Worm (Caenorhabditis elegans) whole organism, young adult: Measurements from ENCODE around the gene ZK1290.13.
A peak's percentile ranks its signal among the peaks of the same experiment; 100 is the strongest.

Experiments
- B0336.3 ChIP-seq: fragments of 200-800 bp; sonication (Bioruptor generic); IDR thresholded peaks from 2 replicates; pipeline ENCODE4 v1.3.6; 2022; ENCODE audit warnings: missing genetic modification characterization, missing compliant biosample characterization
- C17E4.6 ChIP-seq: fragments of 200-800 bp; sonication (Bioruptor generic); IDR thresholded peaks from 2 replicates; pipeline ENCODE4 v1.3.6; 2022; ENCODE audit warnings: missing genetic modification reagents, missing genetic modification characterization, missing compliant biosample characterization
- F33H1.4 ChIP-seq: fragments of 200-800 bp; sonication (Bioruptor generic); IDR thresholded peaks from 2 replicates; pipeline ENCODE4 v1.3.6; 2022; ENCODE audit warnings: missing genetic modification reagents, missing genetic modification characterization, missing compliant biosample characterization
- F57A8.1 ChIP-seq: fragments of 200-800 bp; sonication (Bioruptor generic); optimal IDR thresholded peaks from 2 replicates; lab custom pipeline; 2018; ENCODE audit warnings: mild to moderate bottlenecking, missing genetic modification characterization, moderate library complexity, missing compliant biosample characterization
- K12H6.12 ChIP-seq: fragments of 200-800 bp; sonication (Bioruptor generic); optimal IDR thresholded peaks from 2 replicates; lab custom pipeline; 2018; ENCODE audit warnings: mild to moderate bottlenecking, missing genetic modification characterization, missing compliant biosample characterization
- Y53G8AR.9 ChIP-seq: fragments of 200-800 bp; sonication (Bioruptor generic); conservative IDR thresholded peaks from 2 replicates; pipeline ENCODE4 v1.3.6; 2022; ENCODE audit warnings: missing genetic modification reagents, missing genetic modification characterization, missing compliant biosample characterization
- Y79H2A.3 ChIP-seq: fragments of 200-800 bp; sonication (Bioruptor generic); conservative IDR thresholded peaks from 2 replicates; pipeline ENCODE4 v1.3.6; 2022; ENCODE audit warnings: missing genetic modification reagents, missing genetic modification characterization, missing compliant biosample characterization
- aptf-3 ChIP-seq: fragments of 200-800 bp; sonication (Bioruptor generic); IDR thresholded peaks from 2 replicates; pipeline ENCODE4 v1.3.6; 2022; ENCODE audit warnings: missing genetic modification characterization, missing compliant biosample characterization
- athp-1 ChIP-seq: sonication (generic microtip); optimal IDR thresholded peaks from 2 replicates; lab custom pipeline; 2017; ENCODE audit warnings: mild to moderate bottlenecking, missing genetic modification characterization, missing compliant biosample characterization
- attf-5 ChIP-seq: fragments of 200-800 bp; sonication (Bioruptor generic); optimal IDR thresholded peaks from 2 replicates; lab custom pipeline; 2018; ENCODE audit warnings: mild to moderate bottlenecking, missing genetic modification characterization, missing compliant biosample characterization
- bed-1 ChIP-seq: fragments of 200-800 bp; sonication (Bioruptor generic); IDR thresholded peaks from 2 replicates; pipeline ENCODE4 v1.3.6; 2022; ENCODE audit warnings: missing genetic modification reagents, missing genetic modification characterization, missing compliant biosample characterization
- ccch-3 ChIP-seq: fragments of 200-800 bp; sonication (Bioruptor generic); optimal IDR thresholded peaks from 2 replicates; lab custom pipeline; 2018; ENCODE audit warnings: mild to moderate bottlenecking, missing genetic modification characterization, missing compliant biosample characterization
- ceh-100 ChIP-seq: fragments of 200-800 bp; sonication (Bioruptor generic); IDR thresholded peaks from 2 replicates; pipeline ENCODE4 v1.3.6; 2022; ENCODE audit warnings: missing genetic modification reagents, missing genetic modification characterization, missing compliant biosample characterization
- ceh-40 ChIP-seq: fragments of 200-800 bp; sonication (Bioruptor generic); IDR thresholded peaks from 2 replicates; pipeline ENCODE4 v1.3.6; 2022; ENCODE audit warnings: missing genetic modification characterization, missing compliant biosample characterization
- ceh-58 ChIP-seq: fragments of 200-800 bp; sonication (Bioruptor generic); IDR thresholded peaks from 2 replicates; pipeline ENCODE4 v1.3.6; 2022; ENCODE audit warnings: missing genetic modification characterization, missing compliant biosample characterization
- ceh-79 ChIP-seq: sonication (generic microtip); optimal IDR thresholded peaks from 2 replicates; lab custom pipeline; 2017; ENCODE audit warnings: mild to moderate bottlenecking, missing genetic modification characterization, missing compliant biosample characterization
- chd-7 ChIP-seq: sonication (generic microtip); optimal IDR thresholded peaks from 2 replicates; lab custom pipeline; 2016; ENCODE audit warnings: mild to moderate bottlenecking, missing genetic modification characterization, moderate library complexity, missing compliant biosample characterization
- die-1 ChIP-seq: sonication (generic microtip); optimal IDR thresholded peaks from 2 replicates; lab custom pipeline; 2016; ENCODE audit warnings: missing genotype, mild to moderate bottlenecking, missing genetic modification characterization, missing compliant biosample characterization
- dox-1 ChIP-seq: fragments of 200-800 bp; sonication (Bioruptor generic); IDR thresholded peaks from 2 replicates; pipeline ENCODE4 v1.3.6; 2022; ENCODE audit warnings: missing genetic modification reagents, missing genetic modification characterization, missing compliant biosample characterization
- dpl-1 ChIP-seq: fragments of 150-350 bp; optimal IDR thresholded peaks from 2 replicates; lab custom pipeline; 2014; ENCODE audit warnings: missing biosample characterization, missing genetic modification reagents, missing genetic modification characterization
- hmg-1.2 ChIP-seq: fragments of 200-800 bp; sonication (Bioruptor generic); IDR thresholded peaks from 2 replicates; pipeline ENCODE4 v1.3.6; 2022; ENCODE audit warnings: missing genetic modification reagents, missing genetic modification characterization, missing compliant biosample characterization
- hrde-1 ChIP-seq: sonication (generic microtip); optimal IDR thresholded peaks from 2 replicates; lab custom pipeline; 2016; ENCODE audit warnings: missing genetic modification characterization, mild to moderate bottlenecking, missing compliant biosample characterization, moderate library complexity, missing genotype, missing genetic modification reagents, borderline replicate concordance
- lin-40 ChIP-seq: sonication (generic microtip); optimal IDR thresholded peaks from 2 replicates; lab custom pipeline; 2016; ENCODE audit warnings: missing genetic modification characterization, mild to moderate bottlenecking, missing compliant biosample characterization, missing genotype, missing genetic modification reagents
- madf-6 ChIP-seq: fragments of 200-800 bp; sonication (Bioruptor generic); IDR thresholded peaks from 2 replicates; pipeline ENCODE4 v1.3.6; 2022; ENCODE audit warnings: missing genetic modification reagents, missing genetic modification characterization, missing compliant biosample characterization
- mel-28 ChIP-seq: sonication (generic microtip); optimal IDR thresholded peaks from 2 replicates; lab custom pipeline; 2016; ENCODE audit warnings: borderline replicate concordance, mild to moderate bottlenecking, missing genetic modification characterization, missing compliant biosample characterization
- mes-4 ChIP-seq: sonication (generic microtip); optimal IDR thresholded peaks from 2 replicates; lab custom pipeline; 2016; ENCODE audit warnings: missing genotype, missing genetic modification characterization, missing compliant biosample characterization
- nfya-2 ChIP-seq: fragments of 200-800 bp; sonication (Bioruptor generic); IDR thresholded peaks from 2 replicates; pipeline ENCODE4 v1.3.6; 2022; ENCODE audit warnings: missing genetic modification reagents, missing genetic modification characterization, missing compliant biosample characterization
- nhr-27 ChIP-seq: fragments of 200-800 bp; sonication (Bioruptor generic); optimal IDR thresholded peaks from 2 replicates; lab custom pipeline; 2018; ENCODE audit warnings: mild to moderate bottlenecking, missing genetic modification characterization, moderate library complexity, missing compliant biosample characterization
- nhr-80 ChIP-seq: sonication (generic microtip); optimal IDR thresholded peaks from 2 replicates; lab custom pipeline; 2016; ENCODE audit warnings: missing genetic modification characterization, missing compliant biosample characterization
- nhr-90 ChIP-seq: sonication (generic microtip); optimal IDR thresholded peaks from 2 replicates; lab custom pipeline; 2016; ENCODE audit warnings: missing genotype, mild to moderate bottlenecking, missing genetic modification characterization, missing compliant biosample characterization
- rcor-1 ChIP-seq: fragments of 200-800 bp; sonication (Bioruptor generic); IDR thresholded peaks from 2 replicates; pipeline ENCODE4 v1.3.6; 2022; ENCODE audit warnings: missing genetic modification reagents, missing genetic modification characterization, missing compliant biosample characterization
- rec-8 ChIP-seq, 2 experiments: sonication (generic microtip); optimal IDR thresholded peaks; 2 replicates each; lab custom pipeline; 2016; ENCODE audit warnings: mild to moderate bottlenecking in 2 of 2, missing genetic modification characterization in 2 of 2, missing genetic modification reagents in 2 of 2, missing genotype in 2 of 2, missing biosample characterization in 1 of 2, missing compliant biosample characterization in 1 of 2, moderate library complexity in 1 of 2
- sdz-38 ChIP-seq: sonication (generic microtip); optimal IDR thresholded peaks from 2 replicates; lab custom pipeline; 2016; ENCODE audit warnings: missing genotype, missing genetic modification characterization, missing compliant biosample characterization
- sea-2 ChIP-seq: fragments of 200-800 bp; sonication (Bioruptor generic); IDR thresholded peaks from 2 replicates; pipeline ENCODE4 v1.3.6; 2022; ENCODE audit warnings: missing genetic modification characterization, missing compliant biosample characterization
- unc-130 ChIP-seq: sonication (generic microtip); optimal IDR thresholded peaks from 2 replicates; lab custom pipeline; 2016; ENCODE audit warnings: missing genetic modification reagents, missing genetic modification characterization, missing compliant biosample characterization
- unc-62 ChIP-seq: fragments of 150-350 bp; optimal IDR thresholded peaks from 2 replicates; lab custom pipeline; 2014; ENCODE audit warnings: missing biosample characterization, missing genetic modification reagents, missing genetic modification characterization
- ztf-18 ChIP-seq: sonication (generic microtip); optimal IDR thresholded peaks from 2 replicates; lab custom pipeline; 2016; ENCODE audit warnings: missing genotype, mild to moderate bottlenecking, missing genetic modification characterization, missing compliant biosample characterization
- ztf-3 ChIP-seq: fragments of 200-800 bp; sonication (Bioruptor generic); optimal IDR thresholded peaks from 2 replicates; lab custom pipeline; 2018; ENCODE audit warnings: mild to moderate bottlenecking, missing genetic modification characterization, missing compliant biosample characterization

Gene ZK1290.13

DNA sequence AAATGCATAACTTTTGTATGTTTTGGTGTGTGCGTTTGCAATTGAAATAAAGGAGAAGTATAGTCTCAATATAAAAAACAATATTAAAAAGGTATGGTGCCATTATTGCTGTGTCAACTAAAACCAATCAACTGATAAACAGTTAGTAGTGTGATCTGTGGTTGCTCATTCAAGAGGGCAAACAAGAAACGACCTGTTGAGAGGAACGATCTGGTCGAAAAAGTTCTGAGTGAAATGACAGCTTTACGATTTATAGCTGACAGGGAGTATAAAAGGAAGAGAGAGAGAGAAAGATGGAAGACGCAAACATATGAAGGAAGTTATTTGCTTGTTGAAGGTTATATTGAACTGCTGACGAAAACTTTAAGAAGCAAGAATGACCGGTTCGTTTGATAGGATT lies 23.2 kb downstream of the ZK1290.13 start:
- TF ChIP-seq dpl-1 (GFP tag; lab: Kevin White, UChicago) = no peak
- TF ChIP-seq nhr-80 (tag; lab: Kevin White, UChicago) = peak; percentile 89
- no peak for TF ChIP-seq Y79H2A.3 (GFP tag; lab: Robert Waterston, UW)
- no peak for TF ChIP-seq K12H6.12 (tag; lab: Kevin White, UChicago)
- no peak for TF ChIP-seq ztf-3
- TF ChIP-seq unc-62 (GFP tag; lab: Kevin White, UChicago) = peak; percentile 21
- TF ChIP-seq Y53G8AR.9 = no peak
- no peak for TF ChIP-seq mel-28 (tag; lab: Kevin White, UChicago)
- no peak for TF ChIP-seq ccch-3 (GFP tag; lab: Kevin White, UChicago)

DNA sequence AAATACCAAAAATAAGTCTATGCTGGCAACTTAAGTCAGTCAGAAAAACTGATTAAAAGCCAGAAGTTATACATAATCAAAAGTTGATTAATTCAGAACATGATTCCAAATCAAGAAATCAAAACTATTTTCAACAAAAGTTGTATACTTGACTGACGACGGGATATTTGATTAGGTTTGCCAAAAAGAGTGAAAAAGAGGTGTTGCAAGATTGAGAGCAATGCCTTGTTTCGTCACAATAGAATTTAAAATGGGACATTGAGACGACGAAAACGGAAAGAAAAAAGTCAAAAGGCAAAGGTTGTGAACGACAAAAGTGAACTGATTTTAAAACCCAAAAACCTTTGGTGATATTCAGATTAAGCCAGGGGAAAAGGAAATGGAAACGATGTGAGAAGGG lies 24.1 kb downstream of the ZK1290.13 start:
- TF ChIP-seq B0336.3 (no peak), ceh-100 (GFP tag; lab: Robert Waterston, UW) (no peak), sea-2 (no peak), ztf-18 (no peak), sdz-38 (tag; lab: Kevin White, UChicago) (no peak), nhr-27 (tag; lab: Kevin White, UChicago) (no peak), rec-8 (tag; optimal IDR thresholded peaks at IDR 0.05; lab: Kevin White, UChicago) (no peak), attf-5 (GFP tag; lab: Kevin White, UChicago) (no peak), aptf-3 (no peak), athp-1 (tag; lab: Kevin White, UChicago) (no peak), unc-130 (GFP tag; lab: Kevin White, UChicago) (no peak), mes-4 (tag; lab: Kevin White, UChicago) (no peak), nfya-2 (GFP tag; lab: Robert Waterston, UW) (no peak), F57A8.1 (GFP tag; lab: Kevin White, UChicago) (no peak), ceh-79 (no peak), Y79H2A.3 (GFP tag; lab: Robert Waterston, UW) (no peak), lin-40 (tag; lab: Kevin White, UChicago) (no peak), nhr-90 (tag; lab: Kevin White, UChicago) (no peak), hrde-1 (tag; lab: Kevin White, UChicago) (no peak), C17E4.6 (GFP tag; lab: Robert Waterston, UW) (no peak)
- TF ChIP-seq, all 124 proteins: peak for 0

- TF ChIP-seq die-1 (tag; lab: Kevin White, UChicago) = no peak
- TF ChIP-seq madf-6 = no peak
- no peak for TF ChIP-seq chd-7
- no peak for TF ChIP-seq dox-1 (GFP tag; lab: Robert Waterston, UW)
- TF ChIP-seq rcor-1 = no peak
- no peak for TF ChIP-seq aptf-3
- TF ChIP-seq ceh-40 (GFP tag; lab: Robert Waterston, UW) = no peak
- TF ChIP-seq ceh-58 (GFP tag; lab: Robert Waterston, UW) = no peak
- TF ChIP-seq hmg-1.2 (GFP tag; lab: Robert Waterston, UW) = no peak
- TF ChIP-seq bed-1 (GFP tag; lab: Robert Waterston, UW) = no peak
- TF ChIP-seq F33H1.4 (GFP tag; lab: Robert Waterston, UW) = no peak
These were observed 26.0 kb downstream of the ZK1290.13 start for ce11 chrII:7560844-7561243.
